Worm (Caenorhabditis elegans): ENCODE data around the gene ZK637.12.

DNA sequence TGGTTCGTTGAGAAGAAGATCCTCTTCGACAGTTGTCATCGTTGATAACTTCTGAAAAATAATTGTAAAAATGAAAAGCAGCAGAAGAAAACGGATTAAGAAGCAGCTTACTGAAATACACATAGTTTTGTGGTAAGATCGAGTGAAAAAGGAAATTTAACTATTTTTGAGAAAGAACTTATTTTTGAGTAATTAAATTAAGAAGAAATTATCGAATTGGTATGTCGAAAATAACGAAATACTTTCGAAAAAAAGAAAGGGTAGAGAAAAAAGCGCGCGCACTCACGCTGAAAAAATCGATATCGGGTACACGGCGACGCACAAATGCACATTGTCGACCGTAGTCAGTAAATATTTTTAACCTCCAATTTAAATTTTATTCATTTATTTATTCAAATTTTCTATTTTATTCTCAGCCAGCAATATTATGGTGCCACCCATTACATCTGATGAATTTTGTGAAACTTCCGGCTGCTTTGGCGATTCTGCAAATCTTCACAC, 32.2 kb downstream of the ZK637.12 start, which contains the start of the genes ZK643.5 and ZK643.2:
- TF ChIP-seq unc-62 (GFP tag; optimal IDR thresholded peaks at IDR 0.05) (no peak), pqm-1 (tag; optimal IDR thresholded peaks at IDR 0.05) (no peak), aly-2 (tag; optimal IDR thresholded peaks at IDR 0.05) (no peak), nhr-28 (tag; optimal IDR thresholded peaks at IDR 0.05) (no peak), egl-27 (tag; optimal IDR thresholded peaks at IDR 0.05) (no peak), jun-1 (tag; optimal IDR thresholded peaks at IDR 0.05) (no peak)
